Comparison of ENCODE assay signal across 7 worm cellular contexts in genomic region chrIV:5548843-5549242, ce11.
TF ChIP-seq lines count a peak whose summit lies in the region.

No protein-coding gene starts in this region.

TF ChIP-seq in whole organism, L1 larva, 84 proteins besides CTCF, POLR2A, EP300 and RAD21 (continues in another document):
- TF ChIP-seq unc-86 (tag; optimal IDR thresholded peaks at IDR 0.05; lab: Kevin White, UChicago) (no peak), ceh-88 (GFP tag; IDR thresholded peaks at IDR 0.05; lab: Robert Waterston, UW) (no peak), zip-4 (GFP tag; optimal IDR thresholded peaks at IDR 0.05; lab: Kevin White, UChicago) (no peak), grh-1 (GFP tag; IDR thresholded peaks at IDR 0.05; lab: Robert Waterston, UW) (no peak), nhr-71 (tag; optimal IDR thresholded peaks at IDR 0.05; lab: Kevin White, UChicago) (peak; percentile 40), lin-15B (tag; optimal IDR thresholded peaks at IDR 0.05; lab: Kevin White, UChicago) (peak; percentile 30), snpc-4 (tag; optimal IDR thresholded peaks at IDR 0.05; lab: Kevin White, UChicago) (peak; percentile 28), egl-13 (tag; optimal IDR thresholded peaks at IDR 0.05; lab: Kevin White, UChicago) (no peak), blmp-1 (tag; optimal IDR thresholded peaks at IDR 0.05; lab: Kevin White, UChicago) (peak; percentile 85), tbx-2 (tag; optimal IDR thresholded peaks at IDR 0.05; lab: Kevin White, UChicago) (no peak), efl-1 (optimal IDR thresholded peaks at IDR 0.05; lab: Kevin White, UChicago) (peak; percentile 15 to 28), efl-1 (GFP tag; optimal IDR thresholded peaks at IDR 0.05 in 1 of 2; lab: Kevin White, UChicago) (peak; percentile 20 to 85), ztf-11 (tag; optimal IDR thresholded peaks at IDR 0.05; lab: Kevin White, UChicago) (no peak), ama-1 (optimal IDR thresholded peaks at IDR 0.05; lab: Kevin White, UChicago) (no peak)

TF ChIP-seq in whole organism, L2 larva, 48 proteins besides CTCF, POLR2A, EP300 and RAD21 (continues in another document):
- TF ChIP-seq lin-13 (GFP tag; optimal IDR thresholded peaks at IDR 0.05; lab: Kevin White, UChicago) = no peak
- TF ChIP-seq unc-39 (tag; optimal IDR thresholded peaks at IDR 0.05; lab: Kevin White, UChicago) = no peak
- TF ChIP-seq sma-9 (GFP tag; optimal IDR thresholded peaks at IDR 0.05; lab: Kevin White, UChicago) = peak; percentile 20
- TF ChIP-seq sma-9 (tag; optimal IDR thresholded peaks at IDR 0.05; lab: Kevin White, UChicago) = no peak
- no peak for TF ChIP-seq snpc-4 (tag; optimal IDR thresholded peaks at IDR 0.05; lab: Kevin White, UChicago)
- TF ChIP-seq unc-55 (GFP tag; optimal IDR thresholded peaks at IDR 0.05; lab: Kevin White, UChicago) = peak; percentile 87
- TF ChIP-seq egl-27 (tag; optimal IDR thresholded peaks at IDR 0.05; lab: Kevin White, UChicago) = no peak
- no peak for TF ChIP-seq mbf-1 (tag; optimal IDR thresholded peaks at IDR 0.05; lab: Kevin White, UChicago)
- TF ChIP-seq mab-5 (tag; optimal IDR thresholded peaks at IDR 0.05; lab: Kevin White, UChicago) = no peak
- no peak for TF ChIP-seq zag-1 (tag; optimal IDR thresholded peaks at IDR 0.05; lab: Kevin White, UChicago)
- TF ChIP-seq ceh-16 (tag; optimal IDR thresholded peaks at IDR 0.05; lab: Kevin White, UChicago) = no peak
- TF ChIP-seq F13H6.1 (tag; optimal IDR thresholded peaks at IDR 0.05; lab: Kevin White, UChicago) = no peak
- no peak for TF ChIP-seq nhr-6 (tag; optimal IDR thresholded peaks at IDR 0.05; lab: Kevin White, UChicago)
- no peak for TF ChIP-seq nhr-12 (tag; optimal IDR thresholded peaks at IDR 0.05; lab: Kevin White, UChicago)

TF ChIP-seq in whole organism, L3 larva, 47 proteins besides CTCF, POLR2A, EP300 and RAD21 (continues in another document):
- TF ChIP-seq eor-1 (tag; optimal IDR thresholded peaks at IDR 0.05; lab: Kevin White, UChicago) = no peak
- TF ChIP-seq ZK546.5 (tag; optimal IDR thresholded peaks at IDR 0.05; lab: Kevin White, UChicago) = no peak
- TF ChIP-seq ceh-9 (tag; optimal IDR thresholded peaks at IDR 0.05; lab: Kevin White, UChicago) = no peak
- no peak for TF ChIP-seq nhr-76 (tag; optimal IDR thresholded peaks at IDR 0.05; lab: Kevin White, UChicago)
- TF ChIP-seq pha-4 (tag; optimal IDR thresholded peaks at IDR 0.05; lab: Kevin White, UChicago) = peak; percentile 16
- no peak for TF ChIP-seq ama-1 (optimal IDR thresholded peaks at IDR 0.05; lab: Kevin White, UChicago)
- peak; percentile 56 for TF ChIP-seq nfya-1 (tag; optimal IDR thresholded peaks at IDR 0.05; lab: Kevin White, UChicago; ENCODE audit: insufficient read depth)
- TF ChIP-seq nhr-23 (tag; optimal IDR thresholded peaks at IDR 0.05; lab: Kevin White, UChicago) = peak; percentile 65
- TF ChIP-seq lin-15B (tag; optimal IDR thresholded peaks at IDR 0.05; lab: Kevin White, UChicago) = peak; percentile 78
- TF ChIP-seq unc-62 (GFP tag; optimal IDR thresholded peaks at IDR 0.05; lab: Kevin White, UChicago) = no peak
- no peak for TF ChIP-seq hmg-11 (tag; optimal IDR thresholded peaks at IDR 0.05; lab: Kevin White, UChicago)
- TF ChIP-seq nhr-12 (tag; optimal IDR thresholded peaks at IDR 0.05; lab: Kevin White, UChicago) = no peak
- no peak for TF ChIP-seq R02D3.7 (tag; optimal IDR thresholded peaks at IDR 0.05; lab: Kevin White, UChicago)
- TF ChIP-seq fkh-10 (GFP tag; optimal IDR thresholded peaks at IDR 0.05; lab: Kevin White, UChicago) = peak; percentile 22

TF ChIP-seq in whole organism, L4 larva, 104 proteins besides CTCF, POLR2A, EP300 and RAD21 (continues in another document):
- no peak for TF ChIP-seq lin-38 (GFP tag; IDR thresholded peaks at IDR 0.05; lab: Robert Waterston, UW)
- no peak for TF ChIP-seq spr-1 (tag; optimal IDR thresholded peaks at IDR 0.05; lab: Kevin White, UChicago)
- TF ChIP-seq Y5F2A.4 (GFP tag; optimal IDR thresholded peaks at IDR 0.05; lab: Kevin White, UChicago) = no peak
- no peak for TF ChIP-seq egl-27 (tag; optimal IDR thresholded peaks at IDR 0.05; lab: Kevin White, UChicago)
- TF ChIP-seq nhr-111 (GFP tag; optimal IDR thresholded peaks at IDR 0.05; lab: Kevin White, UChicago) = no peak
- TF ChIP-seq ceh-28 (tag; optimal IDR thresholded peaks at IDR 0.05; lab: Kevin White, UChicago) = no peak
- peak; percentile 65 for TF ChIP-seq dve-1 (tag; optimal IDR thresholded peaks at IDR 0.05; lab: Kevin White, UChicago; ENCODE audit: insufficient read depth)
- TF ChIP-seq mxl-2 (GFP tag; conservative IDR thresholded peaks at IDR 0.05; lab: Robert Waterston, UW) = no peak
- TF ChIP-seq ceh-20 (GFP tag; IDR thresholded peaks at IDR 0.05; lab: Robert Waterston, UW) = 0 out of 2 replicates have a peak, but pooled peaks have one; percentile 9
- no peak for TF ChIP-seq Y75B8A.6 (GFP tag; IDR thresholded peaks at IDR 0.05; lab: Robert Waterston, UW)
- TF ChIP-seq Y105C5A.15 (GFP tag; IDR thresholded peaks at IDR 0.05; lab: Robert Waterston, UW) = no peak
- TF ChIP-seq nhr-77 (tag; optimal IDR thresholded peaks at IDR 0.05; lab: Kevin White, UChicago) = peak; percentile 50
- peak; percentile 41; the same call in 1 of the 2 replicates for TF ChIP-seq dmd-6 (GFP tag; IDR thresholded peaks at IDR 0.05; lab: Robert Waterston, UW)
- no peak for TF ChIP-seq lin-15B (tag; optimal IDR thresholded peaks at IDR 0.05; lab: Kevin White, UChicago)

TF ChIP-seq in whole organism, late embryonic, 69 proteins besides CTCF, POLR2A, EP300 and RAD21:
- TF ChIP-seq fax-1 (tag; optimal IDR thresholded peaks at IDR 0.05; lab: Kevin White, UChicago) (no peak), ceh-31 (tag; optimal IDR thresholded peaks at IDR 0.05; lab: Kevin White, UChicago) (peak; percentile 65), pqm-1 (tag; optimal IDR thresholded peaks at IDR 0.05; lab: Kevin White, UChicago) (no peak), ceh-2 (tag; optimal IDR thresholded peaks at IDR 0.05; lab: Kevin White, UChicago) (no peak), ceh-9 (tag; optimal IDR thresholded peaks at IDR 0.05; lab: Kevin White, UChicago) (no peak), ets-4 (tag; optimal IDR thresholded peaks at IDR 0.05; lab: Kevin White, UChicago) (peak; percentile 34), npax-4 (tag; optimal IDR thresholded peaks at IDR 0.05; lab: Kevin White, UChicago) (no peak), unc-42 (tag; optimal IDR thresholded peaks at IDR 0.05; lab: Kevin White, UChicago) (no peak), K09A11.1 (tag; optimal IDR thresholded peaks at IDR 0.05; lab: Kevin White, UChicago; ENCODE audit: insufficient read depth) (no peak), tbx-7 (tag; optimal IDR thresholded peaks at IDR 0.05; lab: Kevin White, UChicago) (no peak), C08G9.2 (tag; optimal IDR thresholded peaks at IDR 0.05; lab: Kevin White, UChicago) (peak; percentile 43), sox-2 (GFP tag; IDR thresholded peaks at IDR 0.05; lab: Robert Waterston, UW) (no peak), tbx-2 (tag; optimal IDR thresholded peaks at IDR 0.05; lab: Kevin White, UChicago) (peak; percentile 23), eyg-1 (tag; optimal IDR thresholded peaks at IDR 0.05; lab: Kevin White, UChicago) (no peak)

TF ChIP-seq in whole organism, mixed stage, embryonic, 35 proteins besides CTCF, POLR2A, EP300 and RAD21:
- TF ChIP-seq mep-1 (tag; optimal IDR thresholded peaks at IDR 0.05; lab: Kevin White, UChicago) = peak; percentile 2
- TF ChIP-seq lin-32 (GFP tag; optimal IDR thresholded peaks at IDR 0.05; lab: Kevin White, UChicago) = no peak
- TF ChIP-seq sptf-1 (tag; optimal IDR thresholded peaks at IDR 0.05; lab: Kevin White, UChicago) = peak; percentile 1

TF ChIP-seq in whole organism, young adult, 124 proteins besides CTCF, POLR2A, EP300 and RAD21:
- peak; percentile 12 for TF ChIP-seq ztf-26 (tag; optimal IDR thresholded peaks at IDR 0.05; lab: Kevin White, UChicago)
- TF ChIP-seq dox-1 (GFP tag; IDR thresholded peaks at IDR 0.05; lab: Robert Waterston, UW) = peak; percentile 85
- peak in 1 of 3 experiments; percentile 31 for TF ChIP-seq lin-35 (GFP tag; optimal IDR thresholded peaks at IDR 0.05; lab: Kevin White, UChicago)
- TF ChIP-seq attf-5 (GFP tag; optimal IDR thresholded peaks at IDR 0.05; lab: Kevin White, UChicago) = peak; percentile 83
- TF ChIP-seq K12H6.12 (tag; optimal IDR thresholded peaks at IDR 0.05; lab: Kevin White, UChicago) = peak; percentile 56
- no peak for TF ChIP-seq madf-3 (GFP tag; IDR thresholded peaks at IDR 0.05; lab: Robert Waterston, UW)
- TF ChIP-seq ztf-18 (tag; optimal IDR thresholded peaks at IDR 0.05; lab: Kevin White, UChicago) = peak; percentile 13
- 0 out of 2 replicates have a peak, but pooled peaks have one; percentile 24 for TF ChIP-seq mcd-1 (GFP tag; IDR thresholded peaks at IDR 0.05; lab: Robert Waterston, UW)
- no peak for TF ChIP-seq lin-26 (GFP tag; IDR thresholded peaks at IDR 0.05; lab: Robert Waterston, UW)
- no peak for TF ChIP-seq madf-8 (GFP tag; conservative IDR thresholded peaks at IDR 0.05; lab: Robert Waterston, UW)
- peak; percentile 43 for TF ChIP-seq chd-7 (tag; optimal IDR thresholded peaks at IDR 0.05; lab: Kevin White, UChicago)
- peak; percentile 20 for TF ChIP-seq ceh-27 (GFP tag; optimal IDR thresholded peaks at IDR 0.05; lab: Kevin White, UChicago)
- no peak for TF ChIP-seq die-1 (tag; optimal IDR thresholded peaks at IDR 0.05; lab: Kevin White, UChicago)
- TF ChIP-seq snpc-4 (GFP tag; optimal IDR thresholded peaks at IDR 0.05; lab: Kevin White, UChicago) = no peak
- TF ChIP-seq snpc-4 (tag; optimal IDR thresholded peaks at IDR 0.05; lab: Kevin White, UChicago) = peak in 2 of 4 experiments; percentile 5 to 65
- no peak for TF ChIP-seq cebp-1 (GFP tag; IDR thresholded peaks at IDR 0.05; lab: Robert Waterston, UW)
- TF ChIP-seq cebp-1 (tag; optimal IDR thresholded peaks at IDR 0.05; lab: Kevin White, UChicago) = peak; percentile 37
- no peak for TF ChIP-seq nhr-90 (tag; optimal IDR thresholded peaks at IDR 0.05; lab: Kevin White, UChicago)
- peak; percentile 89 for TF ChIP-seq nhr-80 (tag; optimal IDR thresholded peaks at IDR 0.05; lab: Kevin White, UChicago)
- TF ChIP-seq aptf-2 (GFP tag; conservative IDR thresholded peaks at IDR 0.05; lab: Robert Waterston, UW) = no peak
- TF ChIP-seq egrh-3 (GFP tag; IDR thresholded peaks at IDR 0.05; lab: Robert Waterston, UW) = 0 out of 2 replicates have a peak, but pooled peaks have one; percentile 5
- peak; percentile 60 for TF ChIP-seq lin-40 (tag; optimal IDR thresholded peaks at IDR 0.05; lab: Kevin White, UChicago)
